Worm (Caenorhabditis elegans) whole organism, L4 larva: ENCODE data around the gene cdh-8.

ENCODE experiments used
- ceh-82 ChIP-seq: sonication (generic microtip); optimal IDR thresholded peaks from 2 replicates; lab custom pipeline; 2017; ENCODE audit warnings: missing biosample characterization, missing genetic modification characterization
- lin-13 ChIP-seq: fragments of 150-350 bp; optimal IDR thresholded peaks from 2 replicates; lab custom pipeline; 2014; ENCODE audit warnings: missing biosample characterization, missing genetic modification reagents, missing genetic modification characterization
- nhr-237 ChIP-seq: sonication (generic microtip); optimal IDR thresholded peaks from 2 replicates; lab custom pipeline; 2017; ENCODE audit warnings: missing biosample characterization, missing genetic modification characterization
- nhr-77 ChIP-seq: fragments of 150-350 bp; optimal IDR thresholded peaks from 2 replicates; lab custom pipeline; 2014; ENCODE audit warnings: missing biosample characterization, missing genetic modification characterization

DNA sequence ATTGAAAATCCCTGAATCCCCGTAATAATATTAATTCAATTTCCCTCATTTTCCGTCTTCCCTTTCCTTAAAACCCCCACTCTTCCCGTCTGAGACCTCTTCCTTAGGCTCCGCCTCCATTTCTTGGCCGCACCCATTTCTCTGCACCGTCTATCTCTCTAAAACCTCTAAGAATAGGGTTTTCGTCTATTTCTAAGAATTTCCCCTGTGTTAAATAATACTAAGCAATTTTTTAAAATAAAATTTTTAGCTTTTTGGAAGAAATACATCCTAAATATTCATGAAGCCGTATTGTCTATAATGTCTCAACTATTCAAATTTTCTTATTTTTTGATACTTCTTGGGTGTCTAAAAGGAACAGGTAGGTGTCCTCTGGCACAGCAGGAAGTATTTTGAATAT is at the start of gene cdh-8:
- TF ChIP-seq ceh-82 (tag; lab: Kevin White, UChicago) (no peak), nhr-77 (tag; lab: Kevin White, UChicago) (no peak), lin-13 (GFP tag; lab: Kevin White, UChicago) (no peak), nhr-237 (tag; lab: Kevin White, UChicago) (no peak)
